Fruit fly (Drosophila melanogaster): Measurements from ENCODE around the gene mRpL19.

mRpL19 gene

DNA sequence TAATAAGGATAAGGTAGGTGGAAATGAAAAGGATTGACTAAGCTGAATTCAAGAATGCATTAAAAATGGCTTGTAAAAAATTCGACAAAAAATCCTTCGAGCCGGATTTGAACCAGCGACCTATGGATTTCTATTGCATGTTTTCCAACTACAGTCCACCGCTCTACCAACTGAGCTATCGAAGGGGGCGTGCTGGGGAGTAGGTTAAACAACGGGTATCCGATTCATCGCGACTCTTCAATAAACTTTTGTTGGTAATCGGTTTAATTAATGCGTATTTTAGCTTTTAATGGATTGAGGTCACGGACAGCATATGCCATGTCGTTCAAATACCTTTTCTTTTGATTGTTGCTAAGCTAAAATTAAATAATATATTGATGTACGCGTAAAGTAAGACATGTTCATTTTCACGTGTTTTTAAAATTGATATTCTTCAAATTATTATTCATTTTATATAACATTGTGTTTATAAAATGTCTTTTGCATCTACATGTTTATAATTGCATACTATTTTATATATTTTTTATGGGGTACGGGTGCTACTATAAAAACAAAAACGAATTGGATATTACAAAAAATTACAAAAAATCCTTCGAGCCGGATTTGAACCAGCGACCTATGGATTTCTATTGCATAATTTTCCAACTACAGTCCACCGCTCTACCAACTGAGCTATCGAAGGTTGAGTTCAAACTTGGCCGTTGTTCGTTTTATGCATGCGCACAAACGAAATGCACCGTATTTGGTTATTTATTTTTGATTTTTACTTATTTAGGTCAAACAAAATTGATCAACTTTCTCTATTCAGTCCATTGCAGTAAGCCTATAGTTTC is 5.7 kb upstream of the mRpL19 start:
- TF ChIP-seq ovo (GFP tag; optimal IDR thresholded peaks at IDR 0.05) (no peak), CG5204 (GFP tag; optimal IDR thresholded peaks at IDR 0.05) (no peak), kay (GFP tag; ENCODE audit: borderline replicate concordance) (peak; percentile 76), CG1620 (GFP tag; optimal IDR thresholded peaks at IDR 0.05) (no peak), CG12768 (GFP tag; optimal IDR thresholded peaks at IDR 0.05) (peak; percentile 5)

DNA sequence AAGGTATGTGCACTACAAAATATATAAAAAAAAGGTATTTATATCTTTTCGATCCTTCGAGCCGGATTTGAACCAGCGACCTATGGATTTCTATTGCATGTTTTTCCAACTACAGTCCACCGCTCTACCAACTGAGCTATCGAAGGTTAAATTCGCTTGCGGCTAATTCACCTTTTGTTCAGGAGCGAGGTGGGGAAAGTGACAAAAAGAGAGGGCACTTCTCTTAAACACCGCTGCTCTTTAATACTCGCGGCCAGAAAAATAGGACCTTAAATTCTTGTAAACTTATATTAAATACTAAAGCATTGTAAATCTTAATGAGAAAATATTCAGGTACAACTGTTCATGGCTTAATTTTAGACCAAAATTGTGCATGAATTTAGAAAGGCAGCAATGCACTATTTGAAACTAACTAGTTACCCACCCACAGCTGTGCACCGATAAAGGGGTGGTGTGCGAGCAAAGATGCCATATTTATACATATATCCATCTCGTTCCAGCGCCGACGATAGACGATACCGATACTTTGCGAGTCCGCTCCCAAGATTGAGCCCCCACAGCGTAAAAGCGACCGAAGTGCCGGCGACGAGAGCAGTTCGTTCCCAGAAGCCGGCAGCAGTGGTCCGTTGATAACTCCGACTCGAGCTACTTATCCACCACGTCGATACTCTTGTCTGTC is 4.7 kb upstream of the mRpL19 start:
- TF ChIP-seq CG12768 (GFP tag; optimal IDR thresholded peaks at IDR 0.05) (peak; percentile 98), bab1 (GFP tag; optimal IDR thresholded peaks at IDR 0.05) (peak; percentile 97), Crg-1 (GFP tag; optimal IDR thresholded peaks at IDR 0.05) (peak; percentile 95), CG5204 (GFP tag; optimal IDR thresholded peaks at IDR 0.05) (no peak), Clk (GFP tag; optimal IDR thresholded peaks at IDR 0.05) (peak; percentile 97), pad (GFP tag; optimal IDR thresholded peaks at IDR 0.05) (peak; percentile 99), CG14711 (tag; optimal IDR thresholded peaks at IDR 0.05) (peak; percentile 93), CG33017 (tag; optimal IDR thresholded peaks at IDR 0.05) (peak; percentile 98), Hr96 (GFP tag; optimal IDR thresholded peaks at IDR 0.05) (peak; percentile 97), kay (GFP tag; ENCODE audit: borderline replicate concordance) (peak; percentile 98), tj (GFP tag; optimal IDR thresholded peaks at IDR 0.05) (peak; percentile 90), CG11617 (GFP tag; optimal IDR thresholded peaks at IDR 0.05) (peak; percentile 98), toe (GFP tag; optimal IDR thresholded peaks at IDR 0.05) (peak; percentile 98), cic (GFP tag; optimal IDR thresholded peaks at IDR 0.05) (peak; percentile 93), cnc (optimal IDR thresholded peaks at IDR 0.05) (no peak), ovo (GFP tag; optimal IDR thresholded peaks at IDR 0.05) (peak; percentile 91), CG1620 (GFP tag; optimal IDR thresholded peaks at IDR 0.05) (peak; percentile 95), CG7101 (tag; optimal IDR thresholded peaks at IDR 0.05) (peak; percentile 97), Mnt (GFP tag; optimal IDR thresholded peaks at IDR 0.05) (peak; percentile 95), CG7045 (GFP tag; optimal IDR thresholded peaks at IDR 0.05) (peak; percentile 97)

DNA sequence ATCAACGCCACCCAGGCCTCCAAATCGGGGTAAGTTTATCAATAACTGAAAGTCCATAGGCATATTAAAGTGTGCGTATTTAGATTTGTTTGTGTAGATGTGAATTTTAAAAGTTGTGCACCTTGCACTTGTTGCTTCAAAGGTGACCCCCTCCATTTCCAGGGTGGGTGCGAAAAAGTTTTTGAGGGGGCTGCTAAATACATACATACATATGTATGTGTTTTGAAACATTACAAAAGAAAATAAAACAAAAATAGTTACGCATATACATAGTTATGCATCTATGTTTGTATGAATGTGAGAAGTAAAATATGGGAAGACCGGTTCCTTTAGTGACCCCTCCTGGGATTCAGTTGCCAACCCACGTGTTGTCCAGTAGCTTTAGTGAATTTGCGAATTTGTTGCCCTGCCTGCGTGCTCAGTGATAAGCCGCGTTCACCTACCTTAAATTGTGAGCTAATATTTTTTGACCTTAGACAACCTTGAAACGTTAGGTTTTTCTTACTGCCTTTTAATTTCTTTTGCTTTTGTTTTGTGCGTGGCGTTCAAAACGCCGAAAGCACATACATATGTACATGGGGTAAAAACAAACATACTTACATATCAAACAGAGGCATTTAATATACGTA is 3.9 kb upstream of the mRpL19 start:
- TF ChIP-seq CG1620 (GFP tag; optimal IDR thresholded peaks at IDR 0.05) = no peak
- TF ChIP-seq bab1 (GFP tag; optimal IDR thresholded peaks at IDR 0.05) = no peak
- no peak for TF ChIP-seq cnc (optimal IDR thresholded peaks at IDR 0.05)
- peak; percentile 77 for TF ChIP-seq Mnt (GFP tag; optimal IDR thresholded peaks at IDR 0.05)
- no peak for TF ChIP-seq Clk (GFP tag; optimal IDR thresholded peaks at IDR 0.05)
- TF ChIP-seq CG7101 (tag; optimal IDR thresholded peaks at IDR 0.05) = no peak
- no peak for TF ChIP-seq cic (GFP tag; optimal IDR thresholded peaks at IDR 0.05)
- no peak for TF ChIP-seq CG12768 (GFP tag; optimal IDR thresholded peaks at IDR 0.05)
- TF ChIP-seq tj (GFP tag; optimal IDR thresholded peaks at IDR 0.05) = no peak
- TF ChIP-seq CG14711 (tag; optimal IDR thresholded peaks at IDR 0.05) = no peak
- TF ChIP-seq CG33017 (tag; optimal IDR thresholded peaks at IDR 0.05) = peak; percentile 8
- TF ChIP-seq kay (GFP tag; ENCODE audit: borderline replicate concordance) = no peak
- no peak for TF ChIP-seq Hr96 (GFP tag; optimal IDR thresholded peaks at IDR 0.05)

DNA sequence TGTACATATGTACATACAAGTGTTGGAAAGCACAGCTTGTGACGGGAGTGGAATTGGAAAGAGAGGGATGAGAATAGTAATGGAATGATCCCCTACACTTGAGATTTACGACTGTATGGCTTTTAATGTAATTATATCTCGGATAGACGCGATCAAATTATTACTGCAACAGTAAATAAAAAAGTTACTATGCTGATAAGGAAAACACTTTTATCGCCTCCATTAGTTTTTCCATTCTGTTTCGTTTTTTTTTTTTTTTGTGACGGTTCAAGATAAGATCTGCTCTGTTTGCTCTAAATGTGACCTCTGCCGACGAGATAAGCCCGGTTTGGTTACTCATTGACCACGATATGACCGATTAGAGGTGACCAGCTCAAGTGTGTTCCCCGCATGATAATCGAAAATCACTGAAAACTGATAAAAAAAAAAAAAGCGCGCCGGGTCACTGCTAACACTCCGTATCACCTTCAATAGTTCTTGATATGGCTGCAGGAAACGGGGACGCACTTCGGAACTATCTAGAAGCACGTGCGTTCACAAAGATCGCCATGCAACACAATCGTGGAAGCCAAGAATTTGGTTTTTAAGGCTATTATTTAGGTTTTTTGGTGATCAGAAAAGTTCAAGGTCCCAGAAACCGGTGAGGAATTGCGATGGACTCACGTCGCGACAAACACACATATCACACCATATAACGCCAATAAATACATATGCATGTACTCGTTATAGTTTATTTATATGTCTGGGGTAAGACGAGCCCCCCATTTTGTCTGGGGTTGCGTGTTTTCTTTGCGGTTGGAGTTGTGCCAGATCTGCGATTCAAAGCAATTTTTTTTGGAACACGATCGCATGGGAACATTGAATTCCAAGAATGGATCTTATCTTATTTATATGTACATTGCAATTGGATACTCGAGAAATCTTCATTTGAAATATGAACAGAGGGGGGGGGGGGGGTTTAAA is 3.1 kb upstream of the mRpL19 start, which contains the start of gene p:
p (minus strand) TSS at position 156 of the 963 bp plus-strand sequence.
- peak; percentile 45 for TF ChIP-seq toe (GFP tag; optimal IDR thresholded peaks at IDR 0.05)
- peak; percentile 69 for TF ChIP-seq CG7045 (GFP tag; optimal IDR thresholded peaks at IDR 0.05)
- TF ChIP-seq Mnt (GFP tag; optimal IDR thresholded peaks at IDR 0.05) = peak; percentile 9
- TF ChIP-seq CG12768 (GFP tag; optimal IDR thresholded peaks at IDR 0.05) = peak; percentile 34
- TF ChIP-seq cic (GFP tag; optimal IDR thresholded peaks at IDR 0.05) = peak; percentile 78
- TF ChIP-seq CG7101 (tag; optimal IDR thresholded peaks at IDR 0.05) = peak; percentile 41
- peak; percentile 64 for TF ChIP-seq CG33017 (tag; optimal IDR thresholded peaks at IDR 0.05)
- TF ChIP-seq Clk (GFP tag; optimal IDR thresholded peaks at IDR 0.05) = no peak
- TF ChIP-seq bab1 (GFP tag; optimal IDR thresholded peaks at IDR 0.05) = peak; percentile 64
- TF ChIP-seq kay (GFP tag; ENCODE audit: borderline replicate concordance) = peak; percentile 71
- no peak for TF ChIP-seq cnc (optimal IDR thresholded peaks at IDR 0.05)
- TF ChIP-seq CG11617 (GFP tag; optimal IDR thresholded peaks at IDR 0.05) = no peak
- peak; percentile 54 for TF ChIP-seq CG5204 (GFP tag; optimal IDR thresholded peaks at IDR 0.05)
- TF ChIP-seq CG1620 (GFP tag; optimal IDR thresholded peaks at IDR 0.05) = peak; percentile 21
- peak; percentile 36 for TF ChIP-seq ovo (GFP tag; optimal IDR thresholded peaks at IDR 0.05)
- peak; percentile 89 for TF ChIP-seq tj (GFP tag; optimal IDR thresholded peaks at IDR 0.05)
- peak; percentile 35 for TF ChIP-seq pad (GFP tag; optimal IDR thresholded peaks at IDR 0.05)
- peak; percentile 24 for TF ChIP-seq Hr96 (GFP tag; optimal IDR thresholded peaks at IDR 0.05)
- peak; percentile 21 for TF ChIP-seq Crg-1 (GFP tag; optimal IDR thresholded peaks at IDR 0.05)
- peak; percentile 35 for TF ChIP-seq CG14711 (tag; optimal IDR thresholded peaks at IDR 0.05)
